Fruit fly (Drosophila melanogaster) whole organism, embryonic: ENCODE data around the gene Tyler.

Experiments used
- B-H2 ChIP-seq: fragments of 200-800 bp; sonication (Bioruptor generic); optimal IDR thresholded peaks from 2 replicates; lab custom pipeline; 2018; ENCODE audit warnings: missing biosample characterization, mild to moderate bottlenecking, missing genetic modification characterization
- Bgb ChIP-seq: fragments of 200-800 bp; sonication (Bioruptor generic); IDR thresholded peaks from 2 replicates; pipeline ENCODE4 v1.3.6; 2022; ENCODE audit warnings: missing biosample characterization, missing genetic modification characterization; ENCODE audit not compliant: partially characterized antibody
- CG10267 ChIP-seq: fragments of 200-800 bp; sonication (Bioruptor generic); optimal IDR thresholded peaks from 2 replicates; lab custom pipeline; 2018; ENCODE audit warnings: missing biosample characterization, mild to moderate bottlenecking, missing genetic modification characterization, moderate library complexity
- CG10321 ChIP-seq: fragments of 200-800 bp; sonication (Bioruptor generic); IDR thresholded peaks from 2 replicates; pipeline ENCODE4 v1.3.6; 2022; ENCODE audit warnings: missing biosample characterization, missing genetic modification characterization
- CG10366 ChIP-seq: fragments of 200-800 bp; sonication (Bioruptor generic); IDR thresholded peaks from 2 replicates; pipeline ENCODE4 v1.3.6; 2022; ENCODE audit warnings: missing biosample characterization, missing genetic modification characterization
- CG11247 ChIP-seq: fragments of 200-800 bp; sonication (Bioruptor generic); IDR thresholded peaks from 2 replicates; pipeline ENCODE4 v1.3.6; 2022; ENCODE audit warnings: missing biosample characterization, missing genetic modification characterization
- CG11695 ChIP-seq: fragments of 200-800 bp; sonication (Bioruptor generic); IDR thresholded peaks from 3 replicates; pipeline ENCODE4 v1.3.6; 2022; ENCODE audit warnings: missing biosample characterization, missing genetic modification characterization
- CG14014 ChIP-seq: fragments of 200-800 bp; sonication (Bioruptor generic); IDR thresholded peaks from 2 replicates; pipeline ENCODE4 v1.3.6; 2022; ENCODE audit warnings: missing biosample characterization, missing genetic modification characterization
- CG14050 ChIP-seq: fragments of 200-800 bp; sonication (Bioruptor generic); IDR thresholded peaks from 3 replicates; pipeline ENCODE4 v1.3.6; 2022; ENCODE audit warnings: missing biosample characterization, missing genetic modification characterization
- CG14667 ChIP-seq: fragments of 200-800 bp; sonication (Bioruptor generic); IDR thresholded peaks from 2 replicates; pipeline ENCODE4 v1.3.6; 2022; ENCODE audit warnings: missing biosample characterization, missing genetic modification characterization
- CG17361 ChIP-seq: fragments of 200-800 bp; sonication (Bioruptor generic); IDR thresholded peaks from 3 replicates; pipeline ENCODE4 v1.3.6; 2022; ENCODE audit warnings: missing biosample characterization, missing genetic modification characterization
- CG32767 ChIP-seq: fragments of 200-800 bp; sonication (Bioruptor generic); IDR thresholded peaks from 2 replicates; pipeline ENCODE4 v1.3.6; 2022; ENCODE audit warnings: missing biosample characterization, missing genetic modification characterization
- CG3281 ChIP-seq: fragments of 200-800 bp; sonication (Bioruptor generic); optimal IDR thresholded peaks from 3 replicates; lab custom pipeline; 2017; ENCODE audit warnings: missing biosample characterization, mild to moderate bottlenecking, missing genetic modification characterization
- CG33557 ChIP-seq: fragments of 200-800 bp; sonication (Bioruptor generic); optimal IDR thresholded peaks from 2 replicates; lab custom pipeline; 2019; ENCODE audit warnings: missing biosample characterization, mild to moderate bottlenecking, missing genetic modification characterization, moderate library complexity
- CG4617 ChIP-seq: fragments of 200-800 bp; sonication (Bioruptor generic); optimal IDR thresholded peaks from 3 replicates; lab custom pipeline; 2016; ENCODE audit warnings: missing biosample characterization, missing genetic modification characterization, borderline replicate concordance
- CG4730 ChIP-seq: fragments of 200-800 bp; sonication (Bioruptor generic); IDR thresholded peaks from 2 replicates; pipeline ENCODE4 v1.3.6; 2022; ENCODE audit warnings: missing biosample characterization, missing genetic modification characterization
- CG5245 ChIP-seq: fragments of 200-800 bp; sonication (Bioruptor generic); optimal IDR thresholded peaks from 3 replicates; lab custom pipeline; 2016; ENCODE audit warnings: missing biosample characterization, missing genetic modification characterization
- CG7372 ChIP-seq: fragments of 200-800 bp; sonication (Bioruptor generic); IDR thresholded peaks from 2 replicates; pipeline ENCODE4 v1.3.6; 2022; ENCODE audit warnings: missing biosample characterization, missing genetic modification characterization
- CG9437 ChIP-seq: fragments of 200-800 bp; sonication (Bioruptor generic); optimal IDR thresholded peaks from 2 replicates; lab custom pipeline; 2018; ENCODE audit warnings: missing biosample characterization, mild to moderate bottlenecking, missing genetic modification characterization
- E2f2 ChIP-seq: fragments of 200-800 bp; sonication (Bioruptor generic); IDR thresholded peaks from 2 replicates; pipeline ENCODE4 v1.3.6; 2022; ENCODE audit warnings: missing biosample characterization, missing genetic modification characterization
- H15 ChIP-seq: fragments of 200-800 bp; sonication (Bioruptor generic); IDR thresholded peaks from 3 replicates; pipeline ENCODE4 v1.3.6; 2022; ENCODE audit warnings: missing biosample characterization, missing genetic modification characterization
- H2.0 ChIP-seq: fragments of 200-800 bp; sonication (Bioruptor generic); IDR thresholded peaks from 2 replicates; pipeline ENCODE4 v1.3.6; 2022; ENCODE audit warnings: missing biosample characterization, missing genetic modification characterization
- Hmr ChIP-seq: fragments of 200-800 bp; sonication (Bioruptor generic); optimal IDR thresholded peaks from 3 replicates; lab custom pipeline; 2017; ENCODE audit warnings: mild to moderate bottlenecking, missing biosample characterization, missing genetic modification reagents, missing genetic modification characterization
- Lhr ChIP-seq: fragments of 200-800 bp; sonication (Bioruptor generic); optimal IDR thresholded peaks from 3 replicates; lab custom pipeline; 2017; ENCODE audit warnings: mild to moderate bottlenecking, missing biosample characterization, missing genetic modification reagents, missing genetic modification characterization
- Mad ChIP-seq: fragments of 200-800 bp; sonication (Bioruptor generic); optimal IDR thresholded peaks from 2 replicates; lab custom pipeline; 2016; ENCODE audit warnings: missing biosample characterization, missing genetic modification characterization
- Meics ChIP-seq: fragments of 200-800 bp; sonication (Bioruptor generic); optimal IDR thresholded peaks from 2 replicates; lab custom pipeline; 2017; ENCODE audit warnings: missing biosample characterization, mild to moderate bottlenecking, missing genetic modification characterization
- Nf-YB ChIP-seq: fragments of 200-800 bp; sonication (Bioruptor generic); optimal IDR thresholded peaks from 3 replicates; lab custom pipeline; 2019; ENCODE audit warnings: missing biosample characterization, mild to moderate bottlenecking, missing genetic modification characterization, moderate library complexity
- PHDP ChIP-seq: fragments of 200-800 bp; sonication (Bioruptor generic); optimal IDR thresholded peaks from 3 replicates; lab custom pipeline; 2018; ENCODE audit warnings: missing biosample characterization, mild to moderate bottlenecking, missing genetic modification characterization, moderate library complexity
- Sox100B ChIP-seq: fragments of 200-800 bp; sonication (Bioruptor generic); optimal IDR thresholded peaks from 3 replicates; lab custom pipeline; 2018; ENCODE audit warnings: missing biosample characterization, mild to moderate bottlenecking, missing genetic modification characterization
- bab2 ChIP-seq: fragments of 200-800 bp; sonication (Bioruptor generic); optimal IDR thresholded peaks from 2 replicates; lab custom pipeline; 2016; ENCODE audit warnings: missing biosample characterization, missing genetic modification characterization
- bsh ChIP-seq, 2 experiments: fragments of 200-800 bp; sonication (Bioruptor generic); optimal IDR thresholded peaks; 2 replicates each; lab custom pipeline; 2017 to 2018; ENCODE audit warnings: mild to moderate bottlenecking in 2 of 2, missing biosample characterization in 2 of 2, missing genetic modification characterization in 2 of 2, moderate library complexity in 1 of 2
- chif ChIP-seq, 2 experiments: fragments of 200-800 bp; sonication (Bioruptor generic); optimal IDR thresholded peaks; 3 replicates each; lab custom pipeline; 2016; ENCODE audit warnings: missing biosample characterization in 2 of 2, missing genetic modification characterization in 2 of 2
- ci ChIP-seq: fragments of 200-800 bp; sonication (Bioruptor generic); IDR thresholded peaks from 3 replicates; pipeline ENCODE4 v1.3.6; 2022; ENCODE audit warnings: missing biosample characterization, missing genetic modification characterization
- crc ChIP-seq: fragments of 200-800 bp; sonication (Bioruptor generic); optimal IDR thresholded peaks from 2 replicates; lab custom pipeline; 2016; ENCODE audit warnings: missing biosample characterization, missing genetic modification characterization
- dm ChIP-seq: fragments of 200-800 bp; sonication (Bioruptor generic); optimal IDR thresholded peaks from 3 replicates; lab custom pipeline; 2016; ENCODE audit warnings: missing biosample characterization, missing genetic modification characterization
- dmrt99B ChIP-seq: fragments of 200-800 bp; sonication (Bioruptor generic); optimal IDR thresholded peaks from 2 replicates; lab custom pipeline; 2018; ENCODE audit warnings: missing biosample characterization, mild to moderate bottlenecking, missing genetic modification characterization, moderate library complexity
- dpn ChIP-seq, 2 experiments: fragments of 200-800 bp; sonication (Bioruptor generic); optimal IDR thresholded peaks; 3 replicates each; lab custom pipeline; 2016; ENCODE audit warnings: missing biosample characterization in 2 of 2, missing genetic modification characterization in 2 of 2
- fd96Cb ChIP-seq: fragments of 200-800 bp; sonication (Bioruptor generic); optimal IDR thresholded peaks from 2 replicates; lab custom pipeline; 2018; ENCODE audit warnings: missing biosample characterization, mild to moderate bottlenecking, missing genetic modification characterization, moderate library complexity
- grau ChIP-seq: fragments of 200-800 bp; optimal IDR thresholded peaks from 3 replicates; lab custom pipeline; 2019; ENCODE audit warnings: missing biosample characterization, mild to moderate bottlenecking, missing genetic modification characterization, moderate library complexity
- ham ChIP-seq: fragments of 200-800 bp; sonication (Bioruptor generic); IDR thresholded peaks from 2 replicates; pipeline ENCODE4 v1.3.6; 2022; ENCODE audit warnings: missing biosample characterization, missing genetic modification characterization
- hb ChIP-seq: fragments of 200-800 bp; sonication (Bioruptor generic); IDR thresholded peaks from 3 replicates; pipeline ENCODE4 v1.3.6; 2022; ENCODE audit warnings: missing biosample characterization, missing genetic modification characterization; ENCODE audit not compliant: partially characterized antibody
- kay ChIP-seq: fragments of 200-800 bp; sonication (Bioruptor generic); optimal IDR thresholded peaks from 2 replicates; lab custom pipeline; 2016; ENCODE audit warnings: missing biosample characterization, missing genetic modification characterization
- nerfin-1 ChIP-seq: fragments of 200-800 bp; sonication (Bioruptor generic); optimal IDR thresholded peaks from 3 replicates; lab custom pipeline; 2019; ENCODE audit warnings: missing biosample characterization, mild to moderate bottlenecking, missing genetic modification characterization, moderate library complexity
- otp ChIP-seq: fragments of 200-800 bp; sonication (Bioruptor generic); IDR thresholded peaks from 3 replicates; pipeline ENCODE4, ENCODE4 v1.3.6; 2022; ENCODE audit warnings: missing biosample characterization, missing genetic modification characterization
- phol ChIP-seq: fragments of 200-800 bp; sonication (Bioruptor generic); optimal IDR thresholded peaks from 3 replicates; lab custom pipeline; 2018; ENCODE audit warnings: missing biosample characterization, mild to moderate bottlenecking, missing genetic modification characterization, moderate library complexity
- sisA ChIP-seq: fragments of 200-800 bp; sonication (Bioruptor generic); IDR thresholded peaks from 2 replicates; pipeline ENCODE4 v1.3.6; 2022; ENCODE audit warnings: missing biosample characterization, missing genetic modification characterization
- sna ChIP-seq: fragments of 200-800 bp; sonication (Bioruptor generic); IDR thresholded peaks from 2 replicates; pipeline ENCODE4 v1.3.6; 2022; ENCODE audit warnings: missing biosample characterization, missing genetic modification characterization; ENCODE audit not compliant: partially characterized antibody
- zfh1 ChIP-seq: fragments of 200-800 bp; sonication (Bioruptor generic); IDR thresholded peaks from 3 replicates; pipeline ENCODE4 v1.3.6; 2022; ENCODE audit warnings: missing biosample characterization, missing genetic modification characterization
- zfh2 ChIP-seq: fragments of 200-800 bp; sonication (Bioruptor generic); optimal IDR thresholded peaks from 2 replicates; lab custom pipeline; 2016; ENCODE audit warnings: missing biosample characterization, missing genetic modification characterization

The Tyler gene

dm6 chrX:19565714-19566316 lies 45.5 kb upstream of the Tyler start, which contains the start of the genes Grip84 and car (continued):
- TF ChIP-seq Bgb (GFP tag; lab: Robert Waterston, UW) (0 out of 2 replicates have a peak, but pooled peaks have one; percentile 7), otp (GFP tag; lab: Robert Waterston, UW) (no peak), CG14667 (GFP tag; lab: Robert Waterston, UW) (0 out of 2 replicates have a peak, but pooled peaks have one; percentile 29), fd96Cb (tag; lab: Kevin White, UChicago) (peak; percentile 56), bsh (GFP tag; optimal IDR thresholded peaks at IDR 0.05; lab: Kevin White, UChicago) (peak in 1 of 2 experiments; percentile 60), Sox100B (GFP tag; lab: Kevin White, UChicago) (no peak), dpn (GFP tag; optimal IDR thresholded peaks at IDR 0.05; lab: Kevin White, UChicago) (peak; percentile 55 to 74), B-H2 (GFP tag; lab: Kevin White, UChicago) (no peak), sisA (GFP tag; lab: Robert Waterston, UW) (peak; percentile 67; the same call in 1 of the 2 replicates), CG14050 (0 out of 3 replicates have a peak, but pooled peaks have one; percentile 36), sna (GFP tag; lab: Robert Waterston, UW) (no peak), CG14014 (GFP tag; lab: Robert Waterston, UW) (peak; percentile 60), Nf-YB (GFP tag; lab: Kevin White, UChicago) (peak; percentile 6), CG4617 (GFP tag; lab: Kevin White, UChicago) (peak; percentile 7), grau (tag; lab: Kevin White, UChicago) (peak; percentile 81), H15 (GFP tag; lab: Robert Waterston, UW) (peak; percentile 43; the same call in 1 of the 3 replicates), CG10267 (peak; percentile 64), CG5245 (GFP tag; lab: Kevin White, UChicago) (peak; percentile 24), CG10366 (GFP tag; lab: Robert Waterston, UW) (peak; percentile 62; the same call in 1 of the 2 replicates), Lhr (GFP tag; lab: Kevin White, UChicago) (peak; percentile 59), chif (GFP tag; optimal IDR thresholded peaks at IDR 0.05; lab: Kevin White, UChicago) (peak; percentile 38 to 48), hb (GFP tag; lab: Robert Waterston, UW) (no peak), Meics (GFP tag; lab: Kevin White, UChicago) (peak; percentile 68), Mad (GFP tag; lab: Kevin White, UChicago) (peak; percentile 38), Hmr (GFP tag; lab: Kevin White, UChicago) (no peak), bab2 (GFP tag; lab: Kevin White, UChicago) (peak; percentile 38), ham (GFP tag; lab: Robert Waterston, UW) (no peak), nerfin-1 (tag; lab: Kevin White, UChicago) (peak; percentile 57), PHDP (no peak), E2f2 (GFP tag; lab: Robert Waterston, UW) (no peak; the same call in 1 of the 2 replicates), CG17361 (GFP tag; lab: Robert Waterston, UW) (peak; percentile 86), CG7372 (GFP tag; lab: Robert Waterston, UW) (peak; percentile 67; the same call in 1 of the 2 replicates), dmrt99B (tag; lab: Kevin White, UChicago) (no peak), kay (GFP tag; lab: Kevin White, UChicago) (peak; percentile 26), CG9437 (GFP tag; lab: Kevin White, UChicago) (peak; percentile 56), crc (GFP tag; lab: Kevin White, UChicago) (peak; percentile 45), CG3281 (GFP tag; lab: Kevin White, UChicago) (no peak), zfh2 (GFP tag; lab: Kevin White, UChicago) (peak; percentile 57), ci (0 out of 3 replicates have a peak, but pooled peaks have one; percentile 5), phol (tag; lab: Kevin White, UChicago) (peak; percentile 83), CG33557 (peak; percentile 43), CG11247 (GFP tag; lab: Robert Waterston, UW) (0 out of 2 replicates have a peak, but pooled peaks have one; percentile 29), zfh1 (GFP tag; lab: Robert Waterston, UW) (no peak; the same call in 2 of the 3 replicates), CG4730 (GFP tag; lab: Robert Waterston, UW) (peak; percentile 50), H2.0 (peak; percentile 23; the same call in 1 of the 2 replicates), CG32767 (GFP tag; lab: Robert Waterston, UW) (peak; percentile 32; the same call in 1 of the 2 replicates), dm (GFP tag; lab: Kevin White, UChicago) (peak; percentile 48), CG11695 (GFP tag; lab: Robert Waterston, UW) (0 out of 3 replicates have a peak, but pooled peaks have one; percentile 33), CG10321 (0 out of 2 replicates have a peak, but pooled peaks have one; percentile 17)
